Worm (Caenorhabditis elegans) whole organism, L4 larva: ENCODE measurements around the gene nhr-221.
A peak's percentile ranks its signal among the peaks of the same experiment; 100 is the strongest.

Experiments
- T20F7.1 ChIP-seq: fragments of 200-800 bp; sonication (Bioruptor generic); optimal IDR thresholded peaks from 2 replicates; lab custom pipeline; 2018; ENCODE audit warnings: mild to moderate bottlenecking, missing genetic modification characterization, missing compliant biosample characterization
- aha-1 ChIP-seq: fragments of 150-350 bp; peaks from one replicate; lab custom pipeline; 2014; ENCODE audit warnings: missing biosample characterization, missing genetic modification characterization
- nhr-237 ChIP-seq: sonication (generic microtip); optimal IDR thresholded peaks from 2 replicates; lab custom pipeline; 2017; ENCODE audit warnings: missing biosample characterization, missing genetic modification characterization
- zfp-2 ChIP-seq: sonication (generic microtip); optimal IDR thresholded peaks from 2 replicates; lab custom pipeline; 2016; ENCODE audit warnings: mild to moderate bottlenecking, missing genetic modification characterization, missing compliant biosample characterization

DNA sequence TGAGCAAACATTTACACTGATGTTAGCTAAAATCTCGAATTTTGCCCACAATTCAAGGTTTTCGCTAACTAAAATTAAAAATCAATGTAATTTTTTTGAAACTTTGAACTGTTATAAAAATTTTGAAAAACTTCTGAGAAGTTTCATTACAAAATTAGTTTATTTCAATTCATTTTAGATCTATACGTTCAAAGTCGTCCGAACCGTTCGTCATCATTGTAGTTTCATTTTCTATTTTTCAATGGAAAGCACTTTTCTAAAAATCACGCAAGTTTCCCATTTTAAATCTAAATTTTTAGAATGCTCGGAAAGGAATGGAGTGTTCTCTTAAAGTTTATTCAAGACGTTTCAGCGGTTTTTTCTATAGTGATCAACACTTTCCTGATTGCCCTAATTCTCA, 25.3 kb downstream of the nhr-221 start, which contains the start of gene str-228:
- no peak for TF ChIP-seq zfp-2 (tag; lab: Kevin White, UChicago)
- no peak for TF ChIP-seq nhr-237 (tag; lab: Kevin White, UChicago)
- TF ChIP-seq aha-1: peak; percentile 42
- no peak for TF ChIP-seq T20F7.1
